Fruit fly (Drosophila melanogaster) whole organism, embryonic: ENCODE measurements around the gene Roc1b.

Experiments
- Atf6 ChIP-seq: fragments of 200-800 bp; sonication (Bioruptor generic); IDR thresholded peaks from 2 replicates; pipeline ENCODE4 v1.3.6; 2022; ENCODE audit warnings: missing biosample characterization, missing genetic modification characterization
- CG10147 ChIP-seq: fragments of 200-800 bp; sonication (Bioruptor generic); optimal IDR thresholded peaks from 2 replicates; lab custom pipeline; 2019; ENCODE audit warnings: missing biosample characterization, mild to moderate bottlenecking, missing genetic modification characterization, moderate library complexity
- CG12391 ChIP-seq: fragments of 200-800 bp; sonication (Bioruptor generic); optimal IDR thresholded peaks from 3 replicates; lab custom pipeline; 2018; ENCODE audit warnings: missing biosample characterization, mild to moderate bottlenecking, missing genetic modification characterization, moderate library complexity
- CG12744 ChIP-seq: fragments of 200-800 bp; sonication (Bioruptor generic); optimal IDR thresholded peaks from 2 replicates; lab custom pipeline; 2016; ENCODE audit warnings: missing biosample characterization, missing genetic modification characterization
- CG13894 ChIP-seq: fragments of 200-800 bp; sonication (Bioruptor generic); optimal IDR thresholded peaks from 3 replicates; lab custom pipeline; 2018; ENCODE audit warnings: missing biosample characterization, mild to moderate bottlenecking, missing genetic modification characterization, moderate library complexity
- CG14710 ChIP-seq: fragments of 200-800 bp; sonication (Bioruptor generic); optimal IDR thresholded peaks from 3 replicates; lab custom pipeline; 2019; ENCODE audit warnings: missing biosample characterization, mild to moderate bottlenecking, missing genetic modification characterization, moderate library complexity
- CG14965 ChIP-seq: fragments of 200-800 bp; sonication (Bioruptor generic); optimal IDR thresholded peaks from 2 replicates; lab custom pipeline; 2016; ENCODE audit warnings: missing biosample characterization, missing genetic modification characterization, borderline replicate concordance
- CG15479 ChIP-seq: fragments of 200-800 bp; sonication (Bioruptor generic); optimal IDR thresholded peaks from 3 replicates; lab custom pipeline; 2019; ENCODE audit warnings: missing biosample characterization, mild to moderate bottlenecking, missing genetic modification characterization, moderate library complexity
- CG16815 ChIP-seq: fragments of 200-800 bp; sonication (Bioruptor generic); optimal IDR thresholded peaks from 3 replicates; lab custom pipeline; 2017; ENCODE audit warnings: missing biosample characterization, mild to moderate bottlenecking, missing genetic modification characterization
- CG17328 ChIP-seq: fragments of 200-800 bp; sonication (Bioruptor generic); IDR thresholded peaks from 2 replicates; pipeline ENCODE4 v1.3.6; 2022; ENCODE audit warnings: missing biosample characterization, missing genetic modification characterization
- CG1792 ChIP-seq: fragments of 200-800 bp; sonication (Bioruptor generic); optimal IDR thresholded peaks from 2 replicates; lab custom pipeline; 2016; ENCODE audit warnings: missing biosample characterization, missing genetic modification characterization
- CG18262 ChIP-seq: fragments of 200-800 bp; optimal IDR thresholded peaks from 3 replicates; lab custom pipeline; 2019; ENCODE audit warnings: missing biosample characterization, mild to moderate bottlenecking, missing genetic modification characterization, moderate library complexity
- CG1832 ChIP-seq: fragments of 200-800 bp; sonication (Bioruptor generic); optimal IDR thresholded peaks from 2 replicates; lab custom pipeline; 2017; ENCODE audit warnings: missing biosample characterization, mild to moderate bottlenecking, missing genetic modification characterization, inconsistent platforms
- CG31441 ChIP-seq: fragments of 200-800 bp; sonication (Bioruptor generic); IDR thresholded peaks from 2 replicates; pipeline ENCODE4 v1.3.6; 2022; ENCODE audit warnings: missing biosample characterization, missing genetic modification characterization
- CG4424 ChIP-seq: fragments of 200-800 bp; sonication (Bioruptor generic); optimal IDR thresholded peaks from 3 replicates; lab custom pipeline; 2016; ENCODE audit warnings: missing biosample characterization, missing genetic modification characterization
- CG6175 ChIP-seq: fragments of 200-800 bp; sonication (Bioruptor generic); IDR thresholded peaks from 3 replicates; pipeline ENCODE4 v1.3.6; 2022; ENCODE audit warnings: missing biosample characterization, missing genetic modification characterization
- CG6654 ChIP-seq: fragments of 200-800 bp; sonication (Bioruptor generic); optimal IDR thresholded peaks from 2 replicates; lab custom pipeline; 2017; ENCODE audit warnings: missing biosample characterization, mild to moderate bottlenecking, missing genetic modification characterization
- CG9727 ChIP-seq: fragments of 200-800 bp; sonication (Bioruptor generic); optimal IDR thresholded peaks from 3 replicates; lab custom pipeline; 2017; ENCODE audit warnings: missing biosample characterization, mild to moderate bottlenecking, missing genetic modification characterization
- CG9876 ChIP-seq: fragments of 200-800 bp; sonication (Bioruptor generic); optimal IDR thresholded peaks from 2 replicates; lab custom pipeline; 2016; ENCODE audit warnings: missing biosample characterization, missing genetic modification characterization
- CrebB ChIP-seq: fragments of 200-800 bp; sonication (Bioruptor generic); optimal IDR thresholded peaks from 3 replicates; lab custom pipeline; 2018; ENCODE audit warnings: missing biosample characterization, mild to moderate bottlenecking, missing genetic modification characterization
- Fer3 ChIP-seq: fragments of 200-800 bp; sonication (Bioruptor generic); optimal IDR thresholded peaks from 2 replicates; lab custom pipeline; 2018; ENCODE audit warnings: missing biosample characterization, mild to moderate bottlenecking, missing genetic modification characterization, moderate library complexity
- GATAe ChIP-seq: fragments of 200-800 bp; sonication (Bioruptor generic); conservative IDR thresholded peaks from 2 replicates; pipeline ENCODE4 v1.3.6; 2022; ENCODE audit warnings: missing biosample characterization, missing genetic modification characterization
- Meics ChIP-seq: fragments of 200-800 bp; sonication (Bioruptor generic); optimal IDR thresholded peaks from 2 replicates; lab custom pipeline; 2017; ENCODE audit warnings: missing biosample characterization, mild to moderate bottlenecking, missing genetic modification characterization
- NK7.1 ChIP-seq: fragments of 200-800 bp; sonication (Bioruptor generic); optimal IDR thresholded peaks from 3 replicates; lab custom pipeline; 2016; ENCODE audit warnings: missing biosample characterization, missing genetic modification characterization
- Nf-YB ChIP-seq: fragments of 200-800 bp; sonication (Bioruptor generic); optimal IDR thresholded peaks from 3 replicates; lab custom pipeline; 2019; ENCODE audit warnings: missing biosample characterization, mild to moderate bottlenecking, missing genetic modification characterization, moderate library complexity
- Opbp ChIP-seq: fragments of 200-800 bp; sonication (Bioruptor generic); IDR thresholded peaks from 3 replicates; pipeline ENCODE4 v1.3.6; 2022; ENCODE audit warnings: missing biosample characterization, missing genetic modification characterization; ENCODE audit not compliant: partially characterized antibody
- Sox102F ChIP-seq: fragments of 200-800 bp; sonication (Bioruptor generic); optimal IDR thresholded peaks from 2 replicates; lab custom pipeline; 2018; ENCODE audit warnings: missing biosample characterization, mild to moderate bottlenecking, missing genetic modification characterization, moderate library complexity
- Spps ChIP-seq: fragments of 200-800 bp; sonication (Bioruptor generic); optimal IDR thresholded peaks from 2 replicates; lab custom pipeline; 2018; ENCODE audit warnings: missing biosample characterization, mild to moderate bottlenecking, missing genetic modification characterization
- Ssrp ChIP-seq: fragments of 200-800 bp; sonication (Bioruptor generic); optimal IDR thresholded peaks from 2 replicates; lab custom pipeline; 2018; ENCODE audit warnings: missing biosample characterization, mild to moderate bottlenecking, missing genetic modification characterization, moderate library complexity
- Xbp1 ChIP-seq: fragments of 200-800 bp; sonication (Bioruptor generic); optimal IDR thresholded peaks from 3 replicates; lab custom pipeline; 2016; ENCODE audit warnings: missing biosample characterization, mild to moderate bottlenecking, missing genetic modification characterization
- amos ChIP-seq: fragments of 200-800 bp; sonication (Bioruptor generic); IDR thresholded peaks from 2 replicates; pipeline ENCODE4 v1.3.6; 2022; ENCODE audit warnings: missing biosample characterization, missing genetic modification characterization; ENCODE audit not compliant: partially characterized antibody
- ara ChIP-seq: fragments of 200-800 bp; sonication (Bioruptor generic); IDR thresholded peaks from 2 replicates; pipeline ENCODE4 v1.3.6; 2022; ENCODE audit warnings: missing biosample characterization, missing genetic modification characterization
- dm ChIP-seq: fragments of 200-800 bp; sonication (Bioruptor generic); optimal IDR thresholded peaks from 3 replicates; lab custom pipeline; 2016; ENCODE audit warnings: missing biosample characterization, missing genetic modification characterization
- dmrt11E ChIP-seq: fragments of 200-800 bp; sonication (Bioruptor generic); optimal IDR thresholded peaks from 3 replicates; lab custom pipeline; 2018; ENCODE audit warnings: missing biosample characterization, mild to moderate bottlenecking, missing genetic modification characterization, moderate library complexity
- dpn ChIP-seq, 2 experiments: fragments of 200-800 bp; sonication (Bioruptor generic); optimal IDR thresholded peaks; 3 replicates each; lab custom pipeline; 2016; ENCODE audit warnings: missing biosample characterization in 2 of 2, missing genetic modification characterization in 2 of 2
- fd96Cb ChIP-seq: fragments of 200-800 bp; sonication (Bioruptor generic); optimal IDR thresholded peaks from 2 replicates; lab custom pipeline; 2018; ENCODE audit warnings: missing biosample characterization, mild to moderate bottlenecking, missing genetic modification characterization, moderate library complexity
- gsb-n ChIP-seq: fragments of 200-800 bp; sonication (Bioruptor generic); optimal IDR thresholded peaks from 3 replicates; lab custom pipeline; 2018; ENCODE audit warnings: missing biosample characterization, mild to moderate bottlenecking, missing genetic modification characterization
- hb ChIP-seq: fragments of 200-800 bp; sonication (Bioruptor generic); IDR thresholded peaks from 3 replicates; pipeline ENCODE4 v1.3.6; 2022; ENCODE audit warnings: missing biosample characterization, missing genetic modification characterization; ENCODE audit not compliant: partially characterized antibody
- hkb ChIP-seq, 2 experiments: fragments of 200-800 bp in 1 of 2; fragments of >200 bp in 1 of 2; sonication (Bioruptor generic) in 1 of 2; IDR thresholded peaks in 1 of 2; optimal IDR thresholded peaks in 1 of 2; 2 replicates each; pipeline versions ENCODE4 v1.3.6 to Lab custom; 2017 to 2022; ENCODE audit warnings: missing biosample characterization in 1 of 2, missing genetic modification characterization in 1 of 2
- lola ChIP-seq, 3 experiments: fragments of >200 bp in 2 of 3; fragments of 200-800 bp in 1 of 3; sonication (Bioruptor generic) in 1 of 3; optimal IDR thresholded peaks; 2 replicates each; lab custom pipeline; 2017 to 2019; ENCODE audit warnings: missing biosample characterization in 3 of 3, missing genetic modification characterization in 3 of 3, mild to moderate bottlenecking in 1 of 3, moderate library complexity in 1 of 3
- nmo ChIP-seq: fragments of 200-800 bp; sonication (Bioruptor generic); optimal IDR thresholded peaks from 2 replicates; lab custom pipeline; 2018; ENCODE audit warnings: missing biosample characterization, mild to moderate bottlenecking, missing genetic modification characterization, moderate library complexity
- prd ChIP-seq, 3 experiments: fragments of >200 bp in 2 of 3; fragments of 200-800 bp in 1 of 3; sonication (Bioruptor generic) in 1 of 3; optimal IDR thresholded peaks in 2 of 3; IDR thresholded peaks in 1 of 3; 2 replicates in 2 of 3; 3 replicates in 1 of 3; pipeline versions ENCODE4 v1.3.6 to Lab custom; 2017 to 2022; ENCODE audit warnings: missing biosample characterization in 1 of 3, missing genetic modification characterization in 1 of 3
- row ChIP-seq: fragments of 200-800 bp; sonication (Bioruptor generic); IDR thresholded peaks from 3 replicates; pipeline ENCODE4 v1.3.6; 2022; ENCODE audit warnings: missing biosample characterization, missing genetic modification characterization
- sens ChIP-seq: fragments of 200-800 bp; sonication (Bioruptor generic); peaks from one replicate; lab custom pipeline; 2016; ENCODE audit warnings: missing biosample characterization, missing genetic modification characterization
- sisA ChIP-seq: fragments of 200-800 bp; sonication (Bioruptor generic); IDR thresholded peaks from 2 replicates; pipeline ENCODE4 v1.3.6; 2022; ENCODE audit warnings: missing biosample characterization, missing genetic modification characterization
- stwl ChIP-seq: fragments of 200-800 bp; sonication (Bioruptor generic); optimal IDR thresholded peaks from 3 replicates; lab custom pipeline; 2018; ENCODE audit warnings: missing biosample characterization, mild to moderate bottlenecking, missing genetic modification characterization, moderate library complexity
- trem ChIP-seq: fragments of 200-800 bp; optimal IDR thresholded peaks from 3 replicates; lab custom pipeline; 2019; ENCODE audit warnings: missing biosample characterization, mild to moderate bottlenecking, missing genetic modification characterization, moderate library complexity
- yki ChIP-seq: fragments of >200 bp; optimal IDR thresholded peaks from 3 replicates; lab custom pipeline; 2018

The Roc1b gene

DNA sequence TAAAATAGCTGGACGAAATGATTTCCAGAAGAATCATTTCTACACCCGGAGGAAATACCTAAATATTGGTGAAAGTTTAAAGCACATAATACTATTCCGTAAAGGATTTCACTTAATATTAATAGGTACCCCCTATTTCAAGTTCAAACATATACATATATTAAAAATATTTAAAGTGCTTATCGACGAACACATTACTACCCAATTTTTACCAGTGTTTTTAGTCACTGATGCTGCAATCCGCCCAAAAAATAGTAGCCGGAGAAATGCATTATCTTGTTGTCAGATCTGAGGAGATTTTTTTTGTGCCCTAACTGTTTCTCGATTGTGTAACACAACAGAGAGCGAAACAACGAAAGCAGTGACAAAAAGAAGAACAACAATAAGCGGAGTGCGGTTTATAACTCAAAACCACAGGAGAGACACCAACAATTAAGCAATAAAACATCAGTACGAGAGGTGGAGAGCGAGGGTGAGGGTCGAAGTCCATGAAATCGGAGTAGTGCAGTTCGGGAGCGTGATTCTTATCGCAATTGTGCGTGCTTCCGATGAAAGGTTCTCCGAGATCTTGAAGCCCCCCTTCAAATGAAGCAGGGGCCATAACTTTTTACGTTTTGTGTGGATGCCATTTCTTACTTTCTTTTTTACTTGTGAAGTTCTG is 23.2 kb downstream of the Roc1b start (continued):
- TF ChIP-seq hb (GFP tag; lab: Robert Waterston, UW): no peak
- TF ChIP-seq Nf-YB (GFP tag; lab: Kevin White, UChicago): peak; percentile 8
- peak; percentile 46 for TF ChIP-seq trem
- TF ChIP-seq GATAe (GFP tag; lab: Robert Waterston, UW): no peak
- TF ChIP-seq dm: no peak
- peak; percentile 32 for TF ChIP-seq fd96Cb (tag; lab: Kevin White, UChicago)
- TF ChIP-seq Meics (GFP tag; lab: Kevin White, UChicago): no peak
- TF ChIP-seq CG4424 (GFP tag; lab: Kevin White, UChicago): peak; percentile 39
- TF ChIP-seq CrebB (tag; lab: Kevin White, UChicago): no peak
- TF ChIP-seq CG12391 (tag; lab: Kevin White, UChicago): peak; percentile 40
- no peak for TF ChIP-seq CG6654 (GFP tag; lab: Kevin White, UChicago)
- no peak for TF ChIP-seq CG12744 (GFP tag; lab: Kevin White, UChicago)
- TF ChIP-seq hkb (optimal IDR thresholded peaks at IDR 0.05; lab: Kevin White, UChicago): no peak
- no peak for TF ChIP-seq hkb (GFP tag; IDR thresholded peaks at IDR 0.05; lab: Robert Waterston, UW)
- no peak for TF ChIP-seq CG6175 (GFP tag; lab: Robert Waterston, UW)
- peak; percentile 23 for TF ChIP-seq CG16815
- TF ChIP-seq dpn (GFP tag; optimal IDR thresholded peaks at IDR 0.05; lab: Kevin White, UChicago): no peak
- TF ChIP-seq sisA (GFP tag; lab: Robert Waterston, UW): no peak
- peak; percentile 63 for TF ChIP-seq CG14710
- TF ChIP-seq ara: 0 out of 2 replicates have a peak, but pooled peaks have one; percentile 40
- no peak for TF ChIP-seq CG14965 (GFP tag; lab: Kevin White, UChicago)
- TF ChIP-seq CG9876 (GFP tag; lab: Kevin White, UChicago): no peak
- TF ChIP-seq Opbp: no peak
- TF ChIP-seq amos (GFP tag; lab: Robert Waterston, UW): no peak
- no peak for TF ChIP-seq CG1832 (GFP tag; lab: Kevin White, UChicago)
- TF ChIP-seq sens (GFP tag; lab: Kevin White, UChicago): peak; percentile 86
- no peak for TF ChIP-seq prd (optimal IDR thresholded peaks at IDR 0.05; lab: Kevin White, UChicago)
- TF ChIP-seq prd (GFP tag; IDR thresholded peaks at IDR 0.05; lab: Robert Waterston, UW): peak; percentile 62; the same call in 1 of the 3 replicates
- TF ChIP-seq CG1792 (GFP tag; lab: Kevin White, UChicago): no peak
- TF ChIP-seq dmrt11E (tag; lab: Kevin White, UChicago): peak; percentile 81
- peak in 1 of 3 experiments; percentile 71 for TF ChIP-seq lola (GFP tag; optimal IDR thresholded peaks at IDR 0.05; lab: Kevin White, UChicago)
- TF ChIP-seq CG18262 (tag; lab: Kevin White, UChicago): peak; percentile 70
- no peak for TF ChIP-seq CG13894 (tag; lab: Kevin White, UChicago)
- peak; percentile 11 for TF ChIP-seq Spps (tag; lab: Kevin White, UChicago)
- TF ChIP-seq Atf6: no peak
- TF ChIP-seq NK7.1 (GFP tag; lab: Kevin White, UChicago): no peak
- peak; percentile 68 for TF ChIP-seq CG15479 (GFP tag; lab: Kevin White, UChicago)
- TF ChIP-seq Ssrp: peak; percentile 25
- peak; percentile 59 for TF ChIP-seq CG17328 (GFP tag; lab: Robert Waterston, UW)
- TF ChIP-seq yki (lab: Kevin White, UChicago): no peak
- TF ChIP-seq CG31441 (GFP tag; lab: Robert Waterston, UW): 0 out of 2 replicates have a peak, but pooled peaks have one; percentile 44
- TF ChIP-seq Fer3 (tag; lab: Kevin White, UChicago): no peak
- TF ChIP-seq gsb-n (tag; lab: Kevin White, UChicago): peak; percentile 34
- no peak for TF ChIP-seq CG10147
- peak; percentile 55 for TF ChIP-seq CG9727 (GFP tag; lab: Kevin White, UChicago)
- peak; percentile 33 for TF ChIP-seq nmo (GFP tag; lab: Kevin White, UChicago)
- peak; percentile 38; the same call in 2 of the 3 replicates for TF ChIP-seq row (GFP tag; lab: Robert Waterston, UW)
- peak; percentile 18 for TF ChIP-seq Sox102F (GFP tag; lab: Kevin White, UChicago)
- no peak for TF ChIP-seq Xbp1 (GFP tag; lab: Kevin White, UChicago)
- TF ChIP-seq stwl (tag; lab: Kevin White, UChicago): no peak
